Worm (Caenorhabditis elegans) whole organism, L4/young adult: ENCODE data around the gene K12D12.5.

Experiments used
- dao-5 ChIP-seq: sonication (generic microtip); optimal IDR thresholded peaks from 2 replicates; lab custom pipeline; 2016; ENCODE audit warnings: missing genotype, missing genetic modification characterization, moderate library complexity, missing compliant biosample characterization
- him-1 ChIP-seq: sonication (generic microtip); optimal IDR thresholded peaks from 2 replicates; lab custom pipeline; 2016; ENCODE audit warnings: missing genotype, missing genetic modification reagents, missing genetic modification characterization, missing compliant biosample characterization

DNA sequence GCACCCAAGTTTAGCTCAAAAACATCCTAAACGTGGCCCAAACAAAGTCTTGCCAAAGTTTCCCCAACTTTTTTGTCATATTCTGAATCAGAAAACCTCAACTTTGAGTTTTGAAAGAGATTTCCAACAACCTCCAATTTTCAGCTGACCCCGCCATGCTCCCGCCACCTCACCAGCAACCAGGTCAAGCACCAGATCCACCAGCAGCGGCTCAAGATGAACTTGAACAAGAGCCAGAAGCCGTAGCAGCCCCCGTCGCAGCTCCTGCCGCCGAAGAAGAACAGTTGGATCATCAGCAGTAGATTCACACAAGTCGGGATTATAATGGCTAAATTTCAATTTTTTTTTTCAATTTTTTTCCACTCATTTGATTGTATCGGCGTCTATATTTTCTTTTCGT is 49.6 kb upstream of the K12D12.5 start:
- TF ChIP-seq him-1 (tag; lab: Kevin White, UChicago) (no peak), dao-5 (tag; lab: Kevin White, UChicago) (no peak)
